Fruit fly (Drosophila melanogaster): ENCODE measurements around the gene CG13907.

- TF ChIP-seq CTCF (optimal IDR thresholded peaks at IDR 0.05) (peak in 1 of 2 experiments; percentile 38), CG8478 (optimal IDR thresholded peaks at IDR 0.05) (no peak)
Observed at dm6 chr3L:871713-872112, 10.1 kb downstream of the CG13907 start, which contains the start of gene Usp10.

All from S2 (cell line).